Worm (Caenorhabditis elegans) whole organism, L1 larva: ENCODE measurements around the gene T25D1.2.

Experiments
- C04F5.9 ChIP-seq: sonication (generic microtip); optimal IDR thresholded peaks from 2 replicates; lab custom pipeline; 2016; ENCODE audit warnings: missing genetic modification characterization, missing compliant biosample characterization
- C34B4.2 ChIP-seq: sonication (generic microtip); optimal IDR thresholded peaks from 2 replicates; lab custom pipeline; 2017; ENCODE audit warnings: mild to moderate bottlenecking, missing genetic modification characterization, missing compliant biosample characterization
- F16B12.6 ChIP-seq: fragments of 150-350 bp; optimal IDR thresholded peaks from 2 replicates; lab custom pipeline; 2014; ENCODE audit warnings: missing biosample characterization, missing genetic modification characterization
- Y116A8C.19 ChIP-seq: sonication (generic microtip); optimal IDR thresholded peaks from 2 replicates; lab custom pipeline; 2016; ENCODE audit warnings: missing compliant biosample characterization, missing genetic modification characterization, borderline replicate concordance
- alr-1 ChIP-seq: fragments of 200-800 bp; sonication (Bioruptor generic); optimal IDR thresholded peaks from 2 replicates; lab custom pipeline; 2018; ENCODE audit warnings: borderline replicate concordance, mild to moderate bottlenecking, missing genetic modification characterization, missing compliant biosample characterization
- ceh-63 ChIP-seq: fragments of 200-800 bp; sonication (Bioruptor generic); optimal IDR thresholded peaks from 2 replicates; lab custom pipeline; 2018; ENCODE audit warnings: mild to moderate bottlenecking, missing genetic modification characterization, missing compliant biosample characterization
- ceh-82 ChIP-seq, 3 experiments: fragments of 150-350 bp in 1 of 3; sonication (generic microtip) in 2 of 3; optimal IDR thresholded peaks; 2 replicates each; lab custom pipeline; 2014 to 2017; ENCODE audit warnings: missing biosample characterization in 3 of 3, missing genetic modification characterization in 3 of 3
- dpl-1 ChIP-seq, 3 experiments: fragments of 150-350 bp in 2 of 3; sonication (generic microtip) in 1 of 3; optimal IDR thresholded peaks; 2 replicates each; lab custom pipeline; 2014 to 2017; ENCODE audit warnings: missing biosample characterization in 3 of 3, missing genetic modification characterization in 3 of 3, missing genetic modification reagents in 3 of 3
- dsc-1 ChIP-seq: sonication (generic microtip); optimal IDR thresholded peaks from 2 replicates; lab custom pipeline; 2016; ENCODE audit warnings: mild to moderate bottlenecking, missing genetic modification characterization, missing compliant biosample characterization
- efl-1 ChIP-seq, 4 experiments: fragments of 150-350 bp; optimal IDR thresholded peaks in 3 of 4; peaks in 1 of 4; 1 replicate in 1 of 4; 2 replicates in 3 of 4; lab custom pipeline; 2014; ENCODE audit warnings: missing biosample characterization in 2 of 4, missing genetic modification characterization in 2 of 4, missing genetic modification reagents in 2 of 4
- egl-27 ChIP-seq, 2 experiments: fragments of 150-350 bp in 1 of 2; sonication (generic microtip); optimal IDR thresholded peaks; 3 replicates each; lab custom pipeline; 2017 to 2018; ENCODE audit warnings: missing biosample characterization in 2 of 2, missing genetic modification characterization in 2 of 2, missing genetic modification reagents in 2 of 2
- elt-3 ChIP-seq, 6 experiments: fragments of 150-350 bp in 1 of 6; sonication (generic microtip); optimal IDR thresholded peaks; 2 replicates each; lab custom pipeline; 2017 to 2018; ENCODE audit warnings: missing biosample characterization in 6 of 6, missing genetic modification characterization in 6 of 6, inconsistent platforms in 1 of 6
- ets-5 ChIP-seq: fragments of 200-800 bp; sonication (Bioruptor generic); IDR thresholded peaks from 2 replicates; pipeline ENCODE4 v1.3.6; 2022; ENCODE audit warnings: missing genetic modification characterization, missing compliant biosample characterization
- fkh-10 ChIP-seq: sonication (generic microtip); optimal IDR thresholded peaks from 2 replicates; lab custom pipeline; 2017; ENCODE audit warnings: missing biosample characterization, missing genetic modification reagents, missing genetic modification characterization
- grh-1 ChIP-seq: fragments of 200-800 bp; sonication (Bioruptor generic); IDR thresholded peaks from 2 replicates; pipeline ENCODE4 v1.3.6; 2022; ENCODE audit warnings: missing genetic modification reagents, missing genetic modification characterization, missing compliant biosample characterization
- hlh-4 ChIP-seq: sonication (generic microtip); optimal IDR thresholded peaks from 2 replicates; lab custom pipeline; 2016; ENCODE audit warnings: mild to moderate bottlenecking, missing genetic modification characterization, missing compliant biosample characterization
- jun-1 ChIP-seq: fragments of 150-350 bp; optimal IDR thresholded peaks from 2 replicates; lab custom pipeline; 2014; ENCODE audit warnings: missing biosample characterization, missing genetic modification reagents, missing genetic modification characterization
- lin-13 ChIP-seq: fragments of 150-350 bp; optimal IDR thresholded peaks from 2 replicates; lab custom pipeline; 2014; ENCODE audit warnings: missing biosample characterization, missing genetic modification reagents, missing genetic modification characterization
- lin-14 ChIP-seq: fragments of 200-800 bp; sonication (Bioruptor generic); optimal IDR thresholded peaks from 2 replicates; lab custom pipeline; 2018; ENCODE audit warnings: mild to moderate bottlenecking, missing genetic modification characterization, moderate library complexity, missing compliant biosample characterization
- mab-9 ChIP-seq: fragments of 200-800 bp; sonication (Bioruptor generic); IDR thresholded peaks from 2 replicates; pipeline ENCODE4 v1.3.6; 2022; ENCODE audit warnings: missing genetic modification reagents, missing genetic modification characterization, missing compliant biosample characterization
- mef-2 ChIP-seq: fragments of 150-350 bp; optimal IDR thresholded peaks from 2 replicates; lab custom pipeline; 2014; ENCODE audit warnings: missing biosample characterization, missing genetic modification characterization
- nhr-19 ChIP-seq: fragments of 200-800 bp; sonication (Bioruptor generic); conservative IDR thresholded peaks from 2 replicates; pipeline ENCODE4 v1.3.6; 2022; ENCODE audit warnings: missing genetic modification characterization, missing compliant biosample characterization
- nhr-237 ChIP-seq: fragments of 150-350 bp; optimal IDR thresholded peaks from 2 replicates; lab custom pipeline; 2014; ENCODE audit warnings: missing biosample characterization, missing genetic modification characterization
- nhr-47 ChIP-seq: sonication (generic microtip); optimal IDR thresholded peaks from 2 replicates; lab custom pipeline; 2016; ENCODE audit warnings: mild to moderate bottlenecking, missing genetic modification characterization, moderate library complexity, missing compliant biosample characterization
- nhr-71 ChIP-seq: sonication (generic microtip); optimal IDR thresholded peaks from 2 replicates; lab custom pipeline; 2016; ENCODE audit warnings: mild to moderate bottlenecking, missing genetic modification characterization, moderate library complexity, missing compliant biosample characterization
- nhr-85 ChIP-seq: sonication (generic microtip); peaks from one replicate; lab custom pipeline; 2016; ENCODE audit warnings: missing genetic modification characterization, inconsistent platforms, missing compliant biosample characterization
- nhr-90 ChIP-seq: sonication (generic microtip); optimal IDR thresholded peaks from 2 replicates; lab custom pipeline; 2016; ENCODE audit warnings: mild to moderate bottlenecking, missing genetic modification characterization, missing compliant biosample characterization; ENCODE audit not compliant: poor library complexity
- pag-3 ChIP-seq: sonication (generic microtip); optimal IDR thresholded peaks from 2 replicates; lab custom pipeline; 2017; ENCODE audit warnings: missing genetic modification characterization, mild to moderate bottlenecking, missing compliant biosample characterization, antibody characterized with exemption, borderline replicate concordance; ENCODE audit not compliant: insufficient read depth
- rnt-1 ChIP-seq: sonication (generic microtip); optimal IDR thresholded peaks from 2 replicates; lab custom pipeline; 2016; ENCODE audit warnings: mild to moderate bottlenecking, missing genetic modification characterization, moderate library complexity, missing compliant biosample characterization
- unc-86 ChIP-seq: sonication (generic microtip); optimal IDR thresholded peaks from 2 replicates; lab custom pipeline; 2016; ENCODE audit warnings: missing genetic modification characterization, missing compliant biosample characterization
- unc-98 ChIP-seq: fragments of 200-800 bp; sonication (Bioruptor generic); IDR thresholded peaks from 2 replicates; pipeline ENCODE4 v1.3.6; 2022; ENCODE audit warnings: missing genetic modification characterization, missing compliant biosample characterization

The T25D1.2 gene

ce11 chrX:16534564-16534963 lies 19.2 kb downstream of the T25D1.2 start (continued):
- TF ChIP-seq fkh-10 (GFP tag; lab: Kevin White, UChicago) (no peak), ceh-63 (GFP tag; lab: Kevin White, UChicago) (no peak), nhr-85 (no peak), grh-1 (GFP tag; lab: Robert Waterston, UW) (no peak), egl-27 (tag; optimal IDR thresholded peaks at IDR 0.05; lab: Kevin White, UChicago) (no peak), Y116A8C.19 (tag; lab: Kevin White, UChicago) (no peak), ets-5 (GFP tag; lab: Robert Waterston, UW) (no peak), dsc-1 (tag; lab: Kevin White, UChicago) (no peak), unc-98 (GFP tag; lab: Robert Waterston, UW) (no peak), nhr-237 (no peak), lin-14 (GFP tag; lab: Kevin White, UChicago) (peak; percentile 74), ceh-82 (tag; optimal IDR thresholded peaks at IDR 0.05; lab: Kevin White, UChicago) (no peak), C34B4.2 (no peak), lin-13 (GFP tag; lab: Kevin White, UChicago) (no peak), mef-2 (tag; lab: Kevin White, UChicago) (no peak), nhr-71 (tag; lab: Kevin White, UChicago) (peak; percentile 81), jun-1 (tag; lab: Kevin White, UChicago) (no peak), C04F5.9 (tag; lab: Kevin White, UChicago) (no peak), F16B12.6 (no peak)

ce11 chrX:16535192-16535591 lies 19.8 kb downstream of the T25D1.2 start:
- TF ChIP-seq elt-3 (tag; optimal IDR thresholded peaks at IDR 0.05; lab: Kevin White, UChicago) (no peak), efl-1 (optimal IDR thresholded peaks at IDR 0.05; lab: Kevin White, UChicago) (no peak), efl-1 (GFP tag; optimal IDR thresholded peaks at IDR 0.05 in 1 of 2; lab: Kevin White, UChicago) (peak in 1 of 2 experiments; percentile 50), Y116A8C.19 (tag; lab: Kevin White, UChicago) (no peak), rnt-1 (tag; lab: Kevin White, UChicago) (peak; percentile 8)
- TF ChIP-seq, all 84 proteins: peak for 2

- TF ChIP-seq efl-1 (optimal IDR thresholded peaks at IDR 0.05; lab: Kevin White, UChicago) (no peak), efl-1 (GFP tag; optimal IDR thresholded peaks at IDR 0.05 in 1 of 2; lab: Kevin White, UChicago) (no peak), rnt-1 (tag; lab: Kevin White, UChicago) (peak; percentile 6), mab-9 (0 out of 2 replicates have a peak, but pooled peaks have one; percentile 35)
Observed at ce11 chrX:16536230-16536940, 21.0 kb downstream of the T25D1.2 start, which contains the start of gene pat-9. Gene pat-9 (plus strand): TSS chrX:16536890.

- TF ChIP-seq alr-1 (tag; lab: Kevin White, UChicago) (no peak), pag-3 (tag; lab: Kevin White, UChicago) (no peak), nhr-90 (no peak), fkh-10 (GFP tag; lab: Kevin White, UChicago) (no peak), grh-1 (GFP tag; lab: Robert Waterston, UW) (no peak), hlh-4 (tag; lab: Kevin White, UChicago) (no peak), nhr-19 (GFP tag; lab: Robert Waterston, UW) (no peak), dpl-1 (GFP tag; optimal IDR thresholded peaks at IDR 0.05; lab: Kevin White, UChicago) (no peak), unc-86 (tag; lab: Kevin White, UChicago) (no peak), nhr-47 (tag; lab: Kevin White, UChicago) (no peak), nhr-237 (no peak)
Observed at ce11 chrX:16540374-16540773, 25.0 kb downstream of the T25D1.2 start, which contains the start of gene osm-1. Gene osm-1 (plus strand): TSS chrX:16540674.
